Worm (Caenorhabditis elegans): ENCODE data around the gene twk-9.

ce11 chrIV:9673206-9673605 lies 19.8 kb upstream of the twk-9 start:
- TF ChIP-seq med-1 (GFP tag; optimal IDR thresholded peaks at IDR 0.05; ENCODE audit: insufficient read depth) (no peak), T22C8.4 (GFP tag; IDR thresholded peaks at IDR 0.05) (no peak), ztf-23 (GFP tag; IDR thresholded peaks at IDR 0.05) (no peak), klf-2 (GFP tag; conservative IDR thresholded peaks at IDR 0.05) (no peak), cog-1 (tag; optimal IDR thresholded peaks at IDR 0.05) (no peak), ref-1 (GFP tag; conservative IDR thresholded peaks at IDR 0.05) (no peak), flt-1 (GFP tag; IDR thresholded peaks at IDR 0.05) (no peak), ztf-29 (GFP tag; IDR thresholded peaks at IDR 0.05) (no peak), tab-1 (GFP tag; IDR thresholded peaks at IDR 0.05) (no peak)

Measured in whole organism, midembryonic.